Fruit fly (Drosophila melanogaster): ENCODE data around the gene CG31294.

dm6 chr3R:15678765-15679514 lies 37.4 kb downstream of the CG31294 start:
- no peak for TF ChIP-seq Sox14 (GFP tag; optimal IDR thresholded peaks at IDR 0.05)
- TF ChIP-seq CG1621 (tag; optimal IDR thresholded peaks at IDR 0.05), result no peak
- no peak for TF ChIP-seq CG6854 (GFP tag; optimal IDR thresholded peaks at IDR 0.05)
- no peak for TF ChIP-seq CG16779 (tag; optimal IDR thresholded peaks at IDR 0.05)
- TF ChIP-seq dac (GFP tag; optimal IDR thresholded peaks at IDR 0.05), result no peak
- no peak for TF ChIP-seq CG11762 (GFP tag; optimal IDR thresholded peaks at IDR 0.05; ENCODE audit: insufficient read depth)
- no peak for TF ChIP-seq CG8632 (GFP tag; optimal IDR thresholded peaks at IDR 0.05)
- peak; percentile 1 for TF ChIP-seq pdm3 (GFP tag; optimal IDR thresholded peaks at IDR 0.05)
- no peak for TF ChIP-seq Sox102F (GFP tag; optimal IDR thresholded peaks at IDR 0.05)
- no peak for TF ChIP-seq Sox15 (GFP tag; optimal IDR thresholded peaks at IDR 0.05)
